Worm (Caenorhabditis elegans): ENCODE data around the gene rig-3.

The rig-3 gene

DNA sequence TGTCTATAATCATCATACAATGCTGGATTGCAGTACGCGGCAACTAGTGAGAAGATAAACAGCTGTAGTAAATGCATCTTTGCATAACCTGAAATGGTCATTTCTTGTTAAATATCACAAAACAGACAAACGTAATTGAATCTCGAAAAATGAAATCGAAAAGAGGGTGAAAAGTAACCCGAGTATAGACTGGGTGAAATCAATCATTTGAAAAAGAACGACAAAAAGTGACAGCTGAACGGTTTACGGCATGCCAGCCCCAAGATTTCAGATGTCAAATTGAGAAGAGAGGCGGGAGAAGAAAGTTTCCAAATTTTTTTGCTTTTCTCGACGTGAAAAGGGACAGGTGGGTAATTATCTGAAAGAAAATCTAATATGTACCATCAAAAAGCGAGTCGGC is 46.4 kb downstream of the rig-3 start, which contains the start of gene F14B8.4:
Gene F14B8.4, minus strand, starts transcription at position 101 of the 400 bp plus-strand sequence.
- TF ChIP-seq ztf-4 (tag; optimal IDR thresholded peaks at IDR 0.05) (no peak), ztf-11 (tag; optimal IDR thresholded peaks at IDR 0.05) (no peak), nhr-77 (tag; optimal IDR thresholded peaks at IDR 0.05) (no peak), snpc-4 (tag; optimal IDR thresholded peaks at IDR 0.05) (no peak), unc-39 (tag; optimal IDR thresholded peaks at IDR 0.05) (no peak), nhr-76 (tag; optimal IDR thresholded peaks at IDR 0.05) (no peak), jun-1 (tag; optimal IDR thresholded peaks at IDR 0.05) (no peak), elt-3 (tag; optimal IDR thresholded peaks at IDR 0.05) (no peak), pha-4 (tag; optimal IDR thresholded peaks at IDR 0.05) (no peak), daf-12 (tag; optimal IDR thresholded peaks at IDR 0.05) (no peak), skn-1 (tag; optimal IDR thresholded peaks at IDR 0.05) (no peak), ama-1 (optimal IDR thresholded peaks at IDR 0.05) (no peak), egl-27 (tag; optimal IDR thresholded peaks at IDR 0.05) (no peak), eor-1 (tag; optimal IDR thresholded peaks at IDR 0.05) (no peak), R02D3.7 (tag; optimal IDR thresholded peaks at IDR 0.05) (no peak), ceh-16 (tag; optimal IDR thresholded peaks at IDR 0.05) (no peak)

DNA sequence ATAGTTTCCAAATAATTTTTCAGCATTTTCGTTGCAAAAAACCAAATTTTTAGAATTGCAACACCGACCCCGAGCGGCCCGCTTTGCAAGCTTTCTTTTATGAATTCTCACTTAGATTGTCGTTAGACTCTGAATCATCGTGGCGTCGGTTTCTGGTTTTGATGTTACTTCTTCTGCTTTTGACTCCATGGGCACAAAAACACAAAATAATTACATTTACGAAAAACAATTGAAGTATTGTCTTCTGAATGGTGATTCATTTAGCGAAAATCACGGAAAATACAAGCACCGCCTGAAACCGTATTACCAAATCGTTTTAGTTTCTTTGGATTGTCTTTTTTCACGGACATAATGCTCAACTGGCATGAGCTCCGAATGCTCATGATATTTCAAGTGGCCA is 47.7 kb downstream of the rig-3 start, which contains the start of gene pes-23:
Gene pes-23, plus strand, starts transcription at position 301 of the 400 bp plus-strand sequence.
- TF ChIP-seq ama-1 (optimal IDR thresholded peaks at IDR 0.05) (no peak), egl-5 (tag; optimal IDR thresholded peaks at IDR 0.05) (no peak), unc-39 (tag; optimal IDR thresholded peaks at IDR 0.05) (no peak), jun-1 (tag; optimal IDR thresholded peaks at IDR 0.05) (no peak), nhr-77 (tag; optimal IDR thresholded peaks at IDR 0.05) (no peak), pha-4 (tag; optimal IDR thresholded peaks at IDR 0.05) (no peak), ceh-28 (tag; optimal IDR thresholded peaks at IDR 0.05) (no peak), R02D3.7 (tag; optimal IDR thresholded peaks at IDR 0.05) (no peak), lin-15B (tag; optimal IDR thresholded peaks at IDR 0.05) (no peak), nhr-28 (tag; optimal IDR thresholded peaks at IDR 0.05) (no peak), nhr-23 (tag; optimal IDR thresholded peaks at IDR 0.05) (no peak), nfya-1 (tag; optimal IDR thresholded peaks at IDR 0.05; ENCODE audit: insufficient read depth) (no peak), ztf-4 (tag; optimal IDR thresholded peaks at IDR 0.05) (no peak), elt-3 (tag; optimal IDR thresholded peaks at IDR 0.05) (no peak), nhr-237 (tag; optimal IDR thresholded peaks at IDR 0.05) (no peak)

DNA sequence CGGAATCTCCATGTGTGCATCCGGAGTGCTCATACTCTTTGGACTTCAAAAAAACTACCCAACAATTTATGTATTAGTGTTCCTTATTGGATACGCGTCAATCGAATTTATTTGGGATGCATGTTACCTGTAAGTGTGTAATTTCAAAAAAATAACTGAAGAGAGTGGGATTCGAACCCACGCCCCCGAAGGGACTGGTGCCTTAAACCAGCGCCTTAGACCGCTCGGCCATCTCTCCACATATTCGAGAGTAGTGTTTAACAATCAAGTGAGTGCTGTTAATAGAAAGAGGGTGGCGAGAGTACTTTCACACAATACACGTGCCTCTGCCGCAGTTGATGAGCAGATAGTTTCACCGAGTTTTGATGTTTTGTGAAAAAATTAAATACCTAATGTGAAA is 49.5 kb downstream of the rig-3 start:
- TF ChIP-seq pqm-1 (tag; optimal IDR thresholded peaks at IDR 0.05): peak; percentile 22
- peak; percentile 51 for TF ChIP-seq elt-2 (tag; optimal IDR thresholded peaks at IDR 0.05)
- peak; percentile 44 for TF ChIP-seq lsy-12 (tag; optimal IDR thresholded peaks at IDR 0.05)
- peak in 1 of 3 experiments; percentile 0 for TF ChIP-seq elt-3 (tag; optimal IDR thresholded peaks at IDR 0.05)
- peak; percentile 44 for TF ChIP-seq mdl-1 (tag; optimal IDR thresholded peaks at IDR 0.05)
- no peak for TF ChIP-seq nhr-76 (tag; optimal IDR thresholded peaks at IDR 0.05)
- TF ChIP-seq unc-62 (GFP tag; optimal IDR thresholded peaks at IDR 0.05): peak; percentile 21
- no peak for TF ChIP-seq nhr-12 (tag; optimal IDR thresholded peaks at IDR 0.05)
- no peak for TF ChIP-seq ceh-28 (tag; optimal IDR thresholded peaks at IDR 0.05)
- no peak for TF ChIP-seq nhr-237 (tag; optimal IDR thresholded peaks at IDR 0.05)
- TF ChIP-seq skn-1 (tag; optimal IDR thresholded peaks at IDR 0.05): no peak
- peak; percentile 10 for TF ChIP-seq tbx-2 (tag; optimal IDR thresholded peaks at IDR 0.05)
- peak; percentile 17 for TF ChIP-seq nfya-1 (tag; optimal IDR thresholded peaks at IDR 0.05; ENCODE audit: insufficient read depth)
- TF ChIP-seq jun-1 (tag; optimal IDR thresholded peaks at IDR 0.05): peak; percentile 56
- peak; percentile 72 for TF ChIP-seq hmg-11 (tag; optimal IDR thresholded peaks at IDR 0.05)
- peak; percentile 74 for TF ChIP-seq nhr-43 (tag; optimal IDR thresholded peaks at IDR 0.05; ENCODE audit: poor library complexity, severe bottlenecking)
- TF ChIP-seq nhr-23 (tag; optimal IDR thresholded peaks at IDR 0.05): peak; percentile 10

DNA sequence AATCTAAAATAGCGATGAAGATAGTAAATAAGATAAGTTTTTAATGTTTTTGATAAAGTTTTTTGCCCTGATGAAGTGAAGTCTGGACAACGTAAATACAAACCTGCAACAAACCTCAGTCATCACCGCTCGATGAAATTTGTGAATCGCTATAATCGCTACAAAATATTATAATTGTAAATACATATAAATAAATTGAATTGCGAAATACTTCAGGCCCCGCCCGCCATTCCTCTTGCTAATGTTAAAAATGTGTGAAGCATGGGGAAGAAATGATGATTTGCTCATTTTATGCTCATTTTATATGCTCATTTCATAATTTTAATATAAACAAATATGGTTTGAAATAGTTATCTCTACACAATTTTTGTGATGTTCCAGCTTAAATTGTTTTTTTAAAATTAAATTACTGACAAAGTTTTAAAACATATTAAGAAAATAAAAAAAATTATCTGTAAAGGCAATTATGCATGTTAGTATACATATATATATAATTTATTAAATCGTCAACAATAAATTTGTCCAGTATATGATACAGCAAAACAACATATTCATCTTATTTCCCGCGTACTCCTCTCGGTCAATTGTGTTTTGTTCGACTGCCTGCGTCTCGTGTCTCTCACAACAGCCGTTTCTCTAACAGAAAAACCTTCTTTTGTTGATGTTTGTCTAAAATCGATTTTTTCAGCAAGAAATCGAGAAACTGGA is 50.8 kb downstream of the rig-3 start, which contains the start of gene sid-5:
Gene sid-5, plus strand, starts transcription at position 658 of the 708 bp plus-strand sequence.
- TF ChIP-seq ceh-16 (tag; optimal IDR thresholded peaks at IDR 0.05) (no peak), nfya-1 (tag; optimal IDR thresholded peaks at IDR 0.05; ENCODE audit: insufficient read depth) (peak; percentile 7), elt-2 (tag; optimal IDR thresholded peaks at IDR 0.05) (peak; percentile 4), pha-4 (tag; optimal IDR thresholded peaks at IDR 0.05) (peak; percentile 41)

DNA sequence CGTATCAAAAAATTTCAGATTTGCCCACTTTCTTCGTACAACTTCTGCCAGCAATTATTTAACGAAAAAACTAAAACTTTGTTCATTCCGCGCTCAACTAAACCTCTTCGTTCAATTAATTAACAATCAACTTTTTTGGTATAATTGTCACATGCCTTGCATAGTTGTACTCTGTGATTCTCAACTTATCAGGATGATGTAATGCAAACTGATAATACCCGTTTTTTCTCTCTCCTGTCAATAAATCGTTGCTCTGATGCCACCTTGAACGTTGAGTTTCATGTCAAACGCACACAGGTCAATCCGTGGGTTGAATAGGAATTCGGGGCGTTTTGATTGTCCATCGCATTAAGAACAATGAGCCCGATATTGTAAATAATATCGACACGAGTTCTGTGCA is 52.2 kb downstream of the rig-3 start:
- TF ChIP-seq nhr-12 (tag; optimal IDR thresholded peaks at IDR 0.05) (no peak), ceh-16 (tag; optimal IDR thresholded peaks at IDR 0.05) (no peak), pqm-1 (tag; optimal IDR thresholded peaks at IDR 0.05) (peak; percentile 78), pha-4 (tag; optimal IDR thresholded peaks at IDR 0.05) (peak; percentile 73), jun-1 (tag; optimal IDR thresholded peaks at IDR 0.05) (no peak), ztf-11 (tag; optimal IDR thresholded peaks at IDR 0.05) (no peak), R02D3.7 (tag; optimal IDR thresholded peaks at IDR 0.05) (no peak), nhr-28 (tag; optimal IDR thresholded peaks at IDR 0.05) (no peak), mml-1 (tag; optimal IDR thresholded peaks at IDR 0.05) (no peak), ceh-28 (tag; optimal IDR thresholded peaks at IDR 0.05) (no peak), daf-12 (tag; optimal IDR thresholded peaks at IDR 0.05) (no peak), nhr-76 (tag; optimal IDR thresholded peaks at IDR 0.05) (no peak), lin-39 (tag; optimal IDR thresholded peaks at IDR 0.05) (no peak), ztf-4 (tag; optimal IDR thresholded peaks at IDR 0.05) (no peak), aly-2 (tag; optimal IDR thresholded peaks at IDR 0.05) (no peak), ceh-9 (tag; optimal IDR thresholded peaks at IDR 0.05) (no peak), nhr-237 (tag; optimal IDR thresholded peaks at IDR 0.05) (no peak), lin-15B (tag; optimal IDR thresholded peaks at IDR 0.05) (no peak), fos-1 (tag; optimal IDR thresholded peaks at IDR 0.05) (no peak), elt-2 (tag; optimal IDR thresholded peaks at IDR 0.05) (peak; percentile 95)
